Worm (Caenorhabditis elegans) whole organism, mixed stage, embryonic: ENCODE measurements around the gene col-87.

ENCODE experiments used
- M03D4.4 ChIP-seq: sonication (generic microtip); optimal IDR thresholded peaks from 2 replicates; lab custom pipeline; 2017; ENCODE audit warnings: mild to moderate bottlenecking, missing genetic modification characterization, missing compliant biosample characterization
- bed-3 ChIP-seq: fragments of 200-800 bp; sonication (Bioruptor generic); optimal IDR thresholded peaks from 3 replicates; lab custom pipeline; 2018; ENCODE audit warnings: mild to moderate bottlenecking, missing genetic modification characterization, moderate library complexity, missing compliant biosample characterization
- blmp-1 ChIP-seq: fragments of 150-350 bp; optimal IDR thresholded peaks from 2 replicates; lab custom pipeline; 2014; ENCODE audit warnings: missing biosample characterization, missing genetic modification characterization
- ceh-39 ChIP-seq: fragments of 150-350 bp; optimal IDR thresholded peaks from 2 replicates; lab custom pipeline; 2014; ENCODE audit warnings: missing biosample characterization, missing genetic modification characterization
- ceh-43 ChIP-seq: fragments of 200-800 bp; sonication (Bioruptor generic); optimal IDR thresholded peaks from 2 replicates; lab custom pipeline; 2018; ENCODE audit warnings: mild to moderate bottlenecking, missing genetic modification characterization, moderate library complexity, missing compliant biosample characterization
- ces-1 ChIP-seq: fragments of 150-350 bp; optimal IDR thresholded peaks from 2 replicates; lab custom pipeline; 2014; ENCODE audit warnings: missing biosample characterization, missing genetic modification reagents, missing genetic modification characterization
- cnd-1 ChIP-seq: fragments of 200-800 bp; sonication (Bioruptor generic); optimal IDR thresholded peaks from 2 replicates; lab custom pipeline; 2018; ENCODE audit warnings: mild to moderate bottlenecking, missing genetic modification characterization, missing compliant biosample characterization
- elt-1 ChIP-seq: sonication (generic microtip); optimal IDR thresholded peaks from 2 replicates; lab custom pipeline; 2017; ENCODE audit warnings: missing genetic modification characterization, mild to moderate bottlenecking, missing compliant biosample characterization, antibody characterized with exemption, moderate library complexity, borderline replicate concordance; ENCODE audit not compliant: insufficient read depth
- elt-3 ChIP-seq: fragments of 150-350 bp; optimal IDR thresholded peaks from 2 replicates; lab custom pipeline; 2014; ENCODE audit warnings: missing biosample characterization, missing genetic modification characterization
- flh-1 ChIP-seq: fragments of 200-800 bp; sonication (Bioruptor generic); optimal IDR thresholded peaks from 2 replicates; lab custom pipeline; 2018; ENCODE audit warnings: mild to moderate bottlenecking, missing genetic modification characterization, moderate library complexity, missing compliant biosample characterization
- ham-2 ChIP-seq: fragments of 200-800 bp; sonication (Bioruptor generic); optimal IDR thresholded peaks from 2 replicates; lab custom pipeline; 2018; ENCODE audit warnings: mild to moderate bottlenecking, missing genetic modification characterization, missing compliant biosample characterization
- hlh-1 ChIP-seq: fragments of 150-350 bp; optimal IDR thresholded peaks from 2 replicates; lab custom pipeline; 2014; ENCODE audit warnings: missing biosample characterization, missing genetic modification reagents, missing genetic modification characterization
- lin-13 ChIP-seq: fragments of 150-350 bp; optimal IDR thresholded peaks from 2 replicates; lab custom pipeline; 2014; ENCODE audit warnings: missing biosample characterization, missing genetic modification characterization
- lin-32 ChIP-seq: fragments of 200-800 bp; sonication (Bioruptor generic); optimal IDR thresholded peaks from 2 replicates; lab custom pipeline; 2018; ENCODE audit warnings: mild to moderate bottlenecking, missing genetic modification characterization, missing compliant biosample characterization
- lsy-2 ChIP-seq: fragments of 150-350 bp; optimal IDR thresholded peaks from 2 replicates; lab custom pipeline; 2014; ENCODE audit warnings: missing biosample characterization, missing genetic modification characterization
- mab-5 ChIP-seq: fragments of 150-350 bp; optimal IDR thresholded peaks from 2 replicates; lab custom pipeline; 2014; ENCODE audit warnings: missing biosample characterization, missing genetic modification characterization
- mep-1 ChIP-seq: fragments of 150-350 bp; optimal IDR thresholded peaks from 2 replicates; lab custom pipeline; 2017; ENCODE audit warnings: missing biosample characterization, missing genetic modification reagents, missing genetic modification characterization, inconsistent platforms
- mls-2 ChIP-seq: sonication (generic microtip); optimal IDR thresholded peaks from 2 replicates; lab custom pipeline; 2016; ENCODE audit warnings: mild to moderate bottlenecking, missing genetic modification characterization, moderate library complexity, missing compliant biosample characterization
- nhr-12 ChIP-seq: fragments of 150-350 bp; optimal IDR thresholded peaks from 2 replicates; lab custom pipeline; 2014; ENCODE audit warnings: missing biosample characterization, missing genetic modification characterization
- nhr-2 ChIP-seq: fragments of 150-350 bp; optimal IDR thresholded peaks from 2 replicates; lab custom pipeline; 2014; ENCODE audit warnings: missing biosample characterization, missing genetic modification characterization
- nhr-237 ChIP-seq: fragments of 150-350 bp; optimal IDR thresholded peaks from 2 replicates; lab custom pipeline; 2014; ENCODE audit warnings: missing biosample characterization, missing genetic modification characterization
- nhr-28 ChIP-seq: fragments of 150-350 bp; optimal IDR thresholded peaks from 2 replicates; lab custom pipeline; 2014; ENCODE audit warnings: missing biosample characterization, missing genetic modification characterization
- pha-4 ChIP-seq: fragments of 150-350 bp; optimal IDR thresholded peaks from 2 replicates; lab custom pipeline; 2018; ENCODE audit warnings: missing biosample characterization, missing genetic modification reagents, missing genetic modification characterization
- sem-2 ChIP-seq: fragments of 200-800 bp; sonication (Bioruptor generic); optimal IDR thresholded peaks from 2 replicates; lab custom pipeline; 2018; ENCODE audit warnings: mild to moderate bottlenecking, missing genetic modification characterization, missing compliant biosample characterization
- snpc-4 ChIP-seq: fragments of 150-350 bp; optimal IDR thresholded peaks from 2 replicates; lab custom pipeline; 2014; ENCODE audit warnings: missing biosample characterization, missing genetic modification characterization
- sptf-1 ChIP-seq: sonication (generic microtip); optimal IDR thresholded peaks from 2 replicates; lab custom pipeline; 2017; ENCODE audit warnings: mild to moderate bottlenecking, missing genetic modification characterization, moderate library complexity, missing compliant biosample characterization
- tbx-8 ChIP-seq: fragments of 200-800 bp; sonication (Bioruptor generic); optimal IDR thresholded peaks from 2 replicates; lab custom pipeline; 2018; ENCODE audit warnings: mild to moderate bottlenecking, missing genetic modification characterization, moderate library complexity, missing compliant biosample characterization
- unc-120 ChIP-seq: sonication (generic microtip); optimal IDR thresholded peaks from 2 replicates; lab custom pipeline; 2017; ENCODE audit warnings: missing genetic modification characterization, missing compliant biosample characterization; ENCODE audit not compliant: poor library complexity, severe bottlenecking
- unc-39 ChIP-seq: fragments of 150-350 bp; optimal IDR thresholded peaks from 2 replicates; lab custom pipeline; 2014; ENCODE audit warnings: missing biosample characterization, missing genetic modification characterization
- unc-62 ChIP-seq: fragments of 150-350 bp; optimal IDR thresholded peaks from 2 replicates; lab custom pipeline; 2014; ENCODE audit warnings: missing biosample characterization, missing genetic modification reagents, missing genetic modification characterization
- zip-8 ChIP-seq: fragments of 150-350 bp; optimal IDR thresholded peaks from 2 replicates; lab custom pipeline; 2014; ENCODE audit warnings: missing biosample characterization, missing genetic modification characterization
- ztf-11 ChIP-seq: fragments of 150-350 bp; optimal IDR thresholded peaks from 2 replicates; lab custom pipeline; 2014; ENCODE audit warnings: missing biosample characterization, missing genetic modification characterization

col-87 gene

ce11 chrII:14089796-14090372, 4.6 kb downstream of the col-87 start:
- TF ChIP-seq flh-1 (GFP tag; lab: Kevin White, UChicago) (no peak), lin-13 (tag; lab: Kevin White, UChicago) (no peak), ceh-43 (GFP tag; lab: Kevin White, UChicago) (no peak), sptf-1 (tag; lab: Kevin White, UChicago) (no peak), hlh-1 (tag; lab: Kevin White, UChicago) (no peak), lin-32 (GFP tag; lab: Kevin White, UChicago) (no peak), mls-2 (tag; lab: Kevin White, UChicago) (no peak), ces-1 (no peak), snpc-4 (no peak)

DNA sequence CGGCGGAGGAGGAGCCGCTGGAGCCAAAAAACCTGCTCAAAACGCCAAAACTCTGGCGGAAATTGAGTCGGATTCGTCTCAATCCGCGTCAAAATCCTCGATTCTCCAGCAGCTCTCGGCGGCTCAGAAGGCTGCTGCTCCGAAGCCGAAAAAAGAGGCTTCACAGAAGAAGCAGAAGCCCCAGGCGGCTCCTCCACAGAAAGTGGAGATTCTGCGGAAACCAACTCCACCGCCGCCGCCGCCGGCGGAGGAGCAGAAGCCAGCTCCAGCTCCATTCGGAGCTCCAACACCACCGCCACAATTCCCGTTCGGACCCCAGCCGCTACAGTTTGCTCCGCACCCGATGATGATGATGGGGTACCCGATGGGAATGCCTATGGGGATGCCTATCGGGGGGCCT, 7.6 kb downstream of the col-87 start:
- TF ChIP-seq ztf-11 (tag; lab: Kevin White, UChicago) (no peak), pha-4 (tag; lab: Kevin White, UChicago) (no peak), unc-62 (no peak), zip-8 (tag; lab: Kevin White, UChicago) (no peak), mab-5 (no peak), ham-2 (no peak), lin-13 (tag; lab: Kevin White, UChicago) (no peak), hlh-1 (tag; lab: Kevin White, UChicago) (no peak), M03D4.4 (tag; lab: Kevin White, UChicago) (no peak), lsy-2 (no peak), cnd-1 (tag; lab: Kevin White, UChicago) (no peak), flh-1 (GFP tag; lab: Kevin White, UChicago) (no peak), ceh-43 (GFP tag; lab: Kevin White, UChicago) (no peak), nhr-2 (no peak), sem-2 (no peak), lin-32 (GFP tag; lab: Kevin White, UChicago) (no peak)

DNA sequence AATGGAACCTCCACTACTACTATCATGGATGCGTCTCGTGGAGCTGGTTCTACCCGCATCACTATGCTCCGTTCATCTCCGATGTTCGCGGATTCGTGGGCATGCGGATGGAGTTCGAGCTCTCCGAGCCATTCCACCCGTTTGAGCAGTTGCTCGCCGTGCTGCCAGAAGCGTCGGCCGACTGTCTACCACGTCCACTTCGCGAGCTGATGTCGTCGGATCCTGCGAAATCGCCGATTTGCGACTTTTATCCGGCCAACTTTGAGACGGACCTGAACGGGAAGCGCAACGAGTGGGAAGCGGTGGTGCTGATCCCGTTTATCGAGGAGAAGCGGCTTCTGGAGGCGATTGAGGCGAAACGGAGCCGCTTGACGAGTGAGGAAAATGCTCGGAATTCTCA, 16.7 kb downstream of the col-87 start:
- no peak for TF ChIP-seq mls-2 (tag; lab: Kevin White, UChicago)
- no peak for TF ChIP-seq unc-39
- TF ChIP-seq mep-1, result no peak
- TF ChIP-seq sptf-1 (tag; lab: Kevin White, UChicago), result no peak
- no peak for TF ChIP-seq elt-3 (tag; lab: Kevin White, UChicago)
- no peak for TF ChIP-seq bed-3 (GFP tag; lab: Kevin White, UChicago)
- TF ChIP-seq unc-120 (tag; lab: Kevin White, UChicago), result no peak

DNA sequence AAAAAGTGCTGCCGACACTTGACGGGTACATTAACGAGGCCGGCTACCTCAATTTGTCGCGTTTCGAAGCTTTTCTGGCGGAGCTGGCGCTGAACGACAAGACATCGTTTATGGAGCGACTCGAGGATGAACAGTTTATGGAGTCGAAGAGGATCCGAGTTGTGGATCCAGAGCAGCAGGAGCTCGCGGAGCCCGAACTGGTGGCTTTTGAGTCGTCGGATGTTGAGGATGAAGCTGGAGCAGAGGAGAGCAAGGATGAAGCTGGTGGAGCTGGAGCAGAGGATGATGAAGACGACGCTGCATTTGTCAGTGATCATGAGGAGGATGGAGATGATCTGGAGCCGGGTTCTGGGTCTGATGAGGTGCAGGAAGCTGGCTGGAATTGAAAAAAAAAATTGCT, 19.7 kb downstream of the col-87 start:
- TF ChIP-seq nhr-2, result no peak
- TF ChIP-seq ham-2, result no peak
- no peak for TF ChIP-seq blmp-1
- TF ChIP-seq sptf-1 (tag; lab: Kevin White, UChicago), result no peak
- no peak for TF ChIP-seq tbx-8 (GFP tag; lab: Kevin White, UChicago)
- no peak for TF ChIP-seq sem-2
- TF ChIP-seq elt-3 (tag; lab: Kevin White, UChicago), result no peak
- TF ChIP-seq mep-1, result no peak

DNA sequence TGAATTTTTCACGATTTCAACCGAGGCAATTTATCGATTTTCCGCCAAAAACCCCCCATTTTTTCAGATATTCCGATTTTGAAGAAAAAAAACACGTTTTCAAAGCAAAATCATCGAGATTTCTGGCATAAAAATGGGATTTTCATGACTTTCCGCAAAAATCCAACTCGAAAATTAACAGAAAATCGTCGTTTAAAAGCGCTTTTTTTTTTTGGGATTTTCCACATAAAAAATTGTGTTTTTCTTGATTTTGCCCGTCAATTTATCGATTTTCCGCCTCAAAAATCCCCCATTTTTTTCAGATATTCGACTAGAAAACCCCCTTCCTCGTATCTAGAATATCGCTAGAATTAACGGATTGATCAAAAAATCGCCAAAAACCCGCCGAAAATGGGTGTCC, 25.9 kb downstream of the col-87 start, which contains the start of gene xrn-1:
xrn-1 (plus strand) TSS at position 301 of the 400 bp plus-strand sequence.
- TF ChIP-seq nhr-12 (tag; lab: Kevin White, UChicago) (no peak), elt-1 (tag; lab: Kevin White, UChicago) (no peak)
- TF ChIP-seq, all 35 proteins: peak for 0

- TF ChIP-seq cnd-1 (tag; lab: Kevin White, UChicago) (no peak), tbx-8 (GFP tag; lab: Kevin White, UChicago) (no peak), ceh-43 (GFP tag; lab: Kevin White, UChicago) (no peak), nhr-237 (tag; lab: Kevin White, UChicago) (no peak), unc-62 (no peak), ceh-39 (tag; lab: Kevin White, UChicago) (no peak), mep-1 (no peak), unc-39 (no peak), bed-3 (GFP tag; lab: Kevin White, UChicago) (no peak), elt-1 (tag; lab: Kevin White, UChicago) (no peak), sptf-1 (tag; lab: Kevin White, UChicago) (no peak), nhr-2 (no peak), nhr-28 (tag; lab: Kevin White, UChicago) (no peak), lin-13 (tag; lab: Kevin White, UChicago) (no peak), pha-4 (tag; lab: Kevin White, UChicago) (no peak), nhr-12 (tag; lab: Kevin White, UChicago) (no peak), blmp-1 (no peak), ham-2 (no peak), ztf-11 (tag; lab: Kevin White, UChicago) (no peak)
Observed at ce11 chrII:14065486-14065885, 29.0 kb downstream of the col-87 start.
